Worm (Caenorhabditis elegans) whole organism, late embryonic: ENCODE results near the gene msp-78.

ENCODE experiments used
- ama-1 ChIP-seq: fragments of 150-350 bp; optimal IDR thresholded peaks from 2 replicates; lab custom pipeline; 2014
- ceh-19 ChIP-seq: fragments of 200-800 bp; sonication (Bioruptor generic); optimal IDR thresholded peaks from 2 replicates; lab custom pipeline; 2018; ENCODE audit warnings: mild to moderate bottlenecking, missing genetic modification characterization, missing compliant biosample characterization
- elt-2 ChIP-seq: sonication (generic microtip); optimal IDR thresholded peaks from 2 replicates; lab custom pipeline; 2016; ENCODE audit warnings: missing genetic modification reagents, missing genetic modification characterization, missing compliant biosample characterization
- fkh-10 ChIP-seq: fragments of 150-350 bp; optimal IDR thresholded peaks from 2 replicates; lab custom pipeline; 2014; ENCODE audit warnings: missing biosample characterization, missing genetic modification reagents, missing genetic modification characterization
- nhr-11 ChIP-seq: fragments of 150-350 bp; optimal IDR thresholded peaks from 2 replicates; lab custom pipeline; 2014; ENCODE audit warnings: missing biosample characterization, missing genetic modification characterization
- rnt-1 ChIP-seq: sonication (generic microtip); optimal IDR thresholded peaks from 2 replicates; lab custom pipeline; 2016; ENCODE audit warnings: missing genetic modification characterization, missing compliant biosample characterization
- sdc-2 ChIP-seq: sonication (generic microtip); optimal IDR thresholded peaks from 2 replicates; lab custom pipeline; 2016; ENCODE audit warnings: missing genotype, missing genetic modification characterization, missing compliant biosample characterization
- tbx-2 ChIP-seq: sonication (generic microtip); optimal IDR thresholded peaks from 2 replicates; lab custom pipeline; 2016; ENCODE audit warnings: missing genetic modification characterization, missing compliant biosample characterization

- TF ChIP-seq elt-2 (no peak), sdc-2 (tag; lab: Kevin White, UChicago) (no peak), fkh-10 (GFP tag; lab: Kevin White, UChicago) (no peak), nhr-11 (tag; lab: Kevin White, UChicago) (no peak), ceh-19 (GFP tag; lab: Kevin White, UChicago) (no peak), ama-1 (lab: Kevin White, UChicago) (no peak), rnt-1 (no peak), tbx-2 (tag; lab: Kevin White, UChicago) (no peak)
Observed at ce11 chrIV:9738194-9738593, 31.7 kb upstream of the msp-78 start, which contains the start of gene C28D4.10.
